Worm (Caenorhabditis elegans): ENCODE results near the gene W02B12.16.
A peak's percentile ranks its signal among the peaks of the same experiment; 100 is the strongest.

Gene W02B12.16

DNA sequence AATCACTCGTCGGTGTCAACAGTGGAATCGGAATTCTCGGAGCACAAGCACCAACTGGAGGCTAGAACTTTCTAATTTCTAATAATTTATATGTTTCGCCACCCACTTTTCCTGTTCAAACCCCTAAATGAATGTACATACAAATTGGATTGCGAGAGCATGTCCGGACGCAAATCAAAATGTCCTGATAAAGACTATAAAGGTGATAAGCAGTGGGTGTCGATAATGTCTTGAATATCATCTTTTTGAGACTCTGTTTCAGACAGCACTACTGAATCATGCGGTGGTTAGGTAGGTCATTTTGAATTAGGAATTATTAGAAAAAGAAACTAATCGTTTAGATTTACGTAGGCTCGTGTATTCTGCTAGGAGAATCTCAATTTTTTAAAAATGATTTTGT is 27.6 kb downstream of the W02B12.16 start, which contains the start of gene W02B12.1:
Gene W02B12.1, plus strand, starts transcription at position 269 of the 400 bp plus-strand sequence.
- TF ChIP-seq tag-97 (GFP tag; IDR thresholded peaks at IDR 0.05) = no peak
- TF ChIP-seq nhr-28 (tag; optimal IDR thresholded peaks at IDR 0.05) = peak; percentile 38
- peak; percentile 41 for TF ChIP-seq dve-1 (tag; optimal IDR thresholded peaks at IDR 0.05; ENCODE audit: insufficient read depth)
- TF ChIP-seq pqm-1 (tag; optimal IDR thresholded peaks at IDR 0.05) = peak; percentile 78
- peak; percentile 6 for TF ChIP-seq mxl-3 (GFP tag; optimal IDR thresholded peaks at IDR 0.05)
- no peak for TF ChIP-seq gei-8 (GFP tag; optimal IDR thresholded peaks at IDR 0.05)
- no peak for TF ChIP-seq ctbp-1 (GFP tag; IDR thresholded peaks at IDR 0.05)
- TF ChIP-seq hlh-11 (tag; optimal IDR thresholded peaks at IDR 0.05) = peak; percentile 40
- TF ChIP-seq madf-5 (GFP tag; IDR thresholded peaks at IDR 0.05) = no peak
- peak; percentile 30; the same call in 1 of the 2 replicates for TF ChIP-seq dmd-6 (GFP tag; IDR thresholded peaks at IDR 0.05)
- no peak for TF ChIP-seq dmd-8 (GFP tag; IDR thresholded peaks at IDR 0.05)
- TF ChIP-seq ZK546.5 (tag; optimal IDR thresholded peaks at IDR 0.05) = no peak
- no peak for TF ChIP-seq saeg-2 (GFP tag; IDR thresholded peaks at IDR 0.05)
- TF ChIP-seq ceh-62 (tag; optimal IDR thresholded peaks at IDR 0.05) = no peak
- TF ChIP-seq zfp-3 (GFP tag; conservative IDR thresholded peaks at IDR 0.05) = no peak
- TF ChIP-seq zip-11 (GFP tag; IDR thresholded peaks at IDR 0.05) = no peak
- no peak for TF ChIP-seq spr-1 (tag; optimal IDR thresholded peaks at IDR 0.05)
- TF ChIP-seq aha-1 (tag) = peak; percentile 70

ce11 chrII:11444973-11445372 is 31.3 kb downstream of the W02B12.16 start, which contains the start of gene W02B12.13:
TSS of gene W02B12.13 (plus strand) at chrII:11445273.
- no peak for TF ChIP-seq nhr-28 (tag; optimal IDR thresholded peaks at IDR 0.05)
- TF ChIP-seq nhr-6 (tag; optimal IDR thresholded peaks at IDR 0.05) = no peak
- no peak for TF ChIP-seq lin-29 (GFP tag; IDR thresholded peaks at IDR 0.05)
- no peak for TF ChIP-seq ama-1 (optimal IDR thresholded peaks at IDR 0.05)
- no peak for TF ChIP-seq lim-7 (GFP tag; IDR thresholded peaks at IDR 0.05)
- no peak for TF ChIP-seq zfp-3 (GFP tag; conservative IDR thresholded peaks at IDR 0.05)
- no peak for TF ChIP-seq aha-1 (tag)
- no peak for TF ChIP-seq lir-3 (tag; optimal IDR thresholded peaks at IDR 0.05)

DNA sequence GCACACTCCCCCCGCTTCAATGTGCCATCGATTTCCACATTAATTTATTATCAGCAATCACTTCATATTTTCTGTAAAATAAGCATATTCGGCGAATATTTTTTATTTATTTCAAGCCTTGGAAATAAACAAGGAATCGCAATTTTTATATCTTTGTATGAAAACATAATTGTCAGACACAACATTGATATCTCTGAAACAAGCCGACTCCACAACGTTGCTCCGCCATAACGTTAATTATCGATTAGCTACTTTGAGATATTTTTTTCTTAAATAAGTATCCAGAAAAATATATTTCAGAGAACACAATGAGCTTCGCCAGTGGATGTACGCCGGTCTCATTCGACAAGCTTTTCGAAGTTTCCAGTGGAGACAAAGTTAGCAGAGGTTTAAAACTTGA is 32.4 kb downstream of the W02B12.16 start, which contains the start of gene adbp-1:
Gene adbp-1, plus strand, starts transcription at position 301 of the 400 bp plus-strand sequence.
- TF ChIP-seq vab-7 (GFP tag; IDR thresholded peaks at IDR 0.05) = no peak
- TF ChIP-seq daf-16 (GFP tag; optimal IDR thresholded peaks at IDR 0.05) = no peak
- TF ChIP-seq daf-16 (tag; optimal IDR thresholded peaks at IDR 0.05) = peak; percentile 5

- peak; percentile 96 for TF ChIP-seq set-16 (GFP tag; IDR thresholded peaks at IDR 0.05)
- TF ChIP-seq attf-4 (tag; optimal IDR thresholded peaks at IDR 0.05) = no peak
- 0 out of 2 replicates have a peak, but pooled peaks have one; percentile 36 for TF ChIP-seq snpc-1.2 (GFP tag; IDR thresholded peaks at IDR 0.05)
- TF ChIP-seq egl-43 (GFP tag; IDR thresholded peaks at IDR 0.05) = peak; percentile 49; the same call in 1 of the 2 replicates
Measured at ce11 chrII:11443128-11443527, 33.2 kb downstream of the W02B12.16 start.

- TF ChIP-seq aha-1 (tag) = peak; percentile 31
Measured at ce11 chrII:11442425-11442824, 33.9 kb downstream of the W02B12.16 start, which contains the start of gene ebp-2. TSS of gene ebp-2 (plus strand) at chrII:11442725.

- no peak for TF ChIP-seq jun-1 (tag; optimal IDR thresholded peaks at IDR 0.05)
- peak; percentile 94 for TF ChIP-seq T20F7.1 (GFP tag; optimal IDR thresholded peaks at IDR 0.05)
- TF ChIP-seq lsy-2 (tag; optimal IDR thresholded peaks at IDR 0.05) = peak in 1 of 2 experiments; percentile 66
- TF ChIP-seq hlh-30 (tag; optimal IDR thresholded peaks at IDR 0.05; ENCODE audit: insufficient read depth) = no peak
- peak; percentile 28 for TF ChIP-seq nhr-28 (tag; optimal IDR thresholded peaks at IDR 0.05)
- peak; percentile 25 for TF ChIP-seq aha-1 (tag)
- peak; percentile 65 for TF ChIP-seq R02D3.7 (tag; optimal IDR thresholded peaks at IDR 0.05)
- no peak for TF ChIP-seq pqm-1 (tag; optimal IDR thresholded peaks at IDR 0.05)
- peak; percentile 83 for TF ChIP-seq dpl-1 (GFP tag; optimal IDR thresholded peaks at IDR 0.05)
- no peak for TF ChIP-seq hmg-1.1 (GFP tag; IDR thresholded peaks at IDR 0.05)
- peak; percentile 14 for TF ChIP-seq mes-2 (tag; optimal IDR thresholded peaks at IDR 0.05; ENCODE audit: poor library complexity, severe bottlenecking)
- TF ChIP-seq Y48G9A.11 (GFP tag; IDR thresholded peaks at IDR 0.05) = peak; percentile 45; the same call in 1 of the 2 replicates
- TF ChIP-seq hif-1 (tag; optimal IDR thresholded peaks at IDR 0.05) = no peak
- TF ChIP-seq daf-16 (GFP tag; optimal IDR thresholded peaks at IDR 0.05) = no peak
- TF ChIP-seq daf-16 (tag; optimal IDR thresholded peaks at IDR 0.05) = peak; percentile 15
- TF ChIP-seq saeg-2 (GFP tag; IDR thresholded peaks at IDR 0.05) = no peak
- TF ChIP-seq unc-130 (GFP tag; optimal IDR thresholded peaks at IDR 0.05) = no peak
Measured at ce11 chrII:11440265-11440664, 36.0 kb downstream of the W02B12.16 start, which contains the start of gene VW02B12L.2. TSS of gene VW02B12L.2 (minus strand) at chrII:11440329.
